Worm (Caenorhabditis elegans) whole organism, L1 larva: Measurements from ENCODE around the gene R02D1.2.

Source experiments
- blmp-1 ChIP-seq: fragments of 150-350 bp; optimal IDR thresholded peaks from 2 replicates; lab custom pipeline; 2014; ENCODE audit warnings: missing biosample characterization, missing genetic modification characterization
- ceh-8 ChIP-seq: fragments of 200-800 bp; sonication (Bioruptor generic); optimal IDR thresholded peaks from 2 replicates; lab custom pipeline; 2018; ENCODE audit warnings: mild to moderate bottlenecking, missing genetic modification characterization, moderate library complexity, missing compliant biosample characterization
- ceh-82 ChIP-seq, 3 experiments: fragments of 150-350 bp in 1 of 3; sonication (generic microtip) in 2 of 3; optimal IDR thresholded peaks; 2 replicates each; lab custom pipeline; 2014 to 2017; ENCODE audit warnings: missing biosample characterization in 3 of 3, missing genetic modification characterization in 3 of 3
- ceh-88 ChIP-seq: fragments of 200-800 bp; sonication (Bioruptor generic); IDR thresholded peaks from 2 replicates; pipeline ENCODE4 v1.3.6; 2022; ENCODE audit warnings: missing genetic modification characterization, missing compliant biosample characterization
- ces-1 ChIP-seq: fragments of 150-350 bp; optimal IDR thresholded peaks from 2 replicates; lab custom pipeline; 2014; ENCODE audit warnings: missing biosample characterization, missing genetic modification reagents, missing genetic modification characterization
- dsc-1 ChIP-seq: sonication (generic microtip); optimal IDR thresholded peaks from 2 replicates; lab custom pipeline; 2016; ENCODE audit warnings: mild to moderate bottlenecking, missing genetic modification characterization, missing compliant biosample characterization
- efl-1 ChIP-seq, 4 experiments: fragments of 150-350 bp; optimal IDR thresholded peaks in 3 of 4; peaks in 1 of 4; 1 replicate in 1 of 4; 2 replicates in 3 of 4; lab custom pipeline; 2014; ENCODE audit warnings: missing biosample characterization in 2 of 4, missing genetic modification characterization in 2 of 4, missing genetic modification reagents in 2 of 4
- egl-13 ChIP-seq: sonication (generic microtip); optimal IDR thresholded peaks from 2 replicates; lab custom pipeline; 2016; ENCODE audit warnings: missing genotype, missing genetic modification reagents, missing genetic modification characterization, missing compliant biosample characterization
- fkh-10 ChIP-seq: sonication (generic microtip); optimal IDR thresholded peaks from 2 replicates; lab custom pipeline; 2017; ENCODE audit warnings: missing biosample characterization, missing genetic modification reagents, missing genetic modification characterization
- fos-1 ChIP-seq: fragments of 150-350 bp; optimal IDR thresholded peaks from 2 replicates; lab custom pipeline; 2014; ENCODE audit warnings: missing biosample characterization, missing genetic modification characterization
- grh-1 ChIP-seq: fragments of 200-800 bp; sonication (Bioruptor generic); IDR thresholded peaks from 2 replicates; pipeline ENCODE4 v1.3.6; 2022; ENCODE audit warnings: missing genetic modification reagents, missing genetic modification characterization, missing compliant biosample characterization
- hlh-17 ChIP-seq: fragments of 200-800 bp; sonication (Bioruptor generic); optimal IDR thresholded peaks from 2 replicates; lab custom pipeline; 2018; ENCODE audit warnings: missing genetic modification characterization, mild to moderate bottlenecking, missing compliant biosample characterization, moderate library complexity, borderline replicate concordance
- irx-1 ChIP-seq: sonication (generic microtip); optimal IDR thresholded peaks from 2 replicates; lab custom pipeline; 2016; ENCODE audit warnings: missing genetic modification characterization, missing compliant biosample characterization
- isw-1 ChIP-seq: fragments of 200-800 bp; sonication (Bioruptor generic); IDR thresholded peaks from 2 replicates; pipeline ENCODE4 v1.3.6; 2022; ENCODE audit warnings: missing genetic modification characterization, missing compliant biosample characterization
- lin-14 ChIP-seq: fragments of 200-800 bp; sonication (Bioruptor generic); optimal IDR thresholded peaks from 2 replicates; lab custom pipeline; 2018; ENCODE audit warnings: mild to moderate bottlenecking, missing genetic modification characterization, moderate library complexity, missing compliant biosample characterization
- lin-15B ChIP-seq: fragments of 150-350 bp; sonication (generic microtip); optimal IDR thresholded peaks from 3 replicates; lab custom pipeline; 2014; ENCODE audit warnings: missing biosample characterization, missing genetic modification characterization
- lin-35 ChIP-seq, 2 experiments: fragments of 150-350 bp; optimal IDR thresholded peaks; 2 replicates each; lab custom pipeline; 2014; ENCODE audit warnings: missing biosample characterization in 2 of 2, missing genetic modification characterization in 2 of 2, missing genetic modification reagents in 2 of 2
- lir-3 ChIP-seq: sonication (generic microtip); optimal IDR thresholded peaks from 2 replicates; lab custom pipeline; 2016; ENCODE audit warnings: mild to moderate bottlenecking, missing genetic modification characterization, moderate library complexity, missing compliant biosample characterization; ENCODE audit not compliant: poor library complexity
- lsy-2 ChIP-seq, 2 experiments: fragments of 150-350 bp; optimal IDR thresholded peaks; 2 replicates each; lab custom pipeline; 2014; ENCODE audit warnings: missing biosample characterization in 2 of 2, missing genetic modification characterization in 2 of 2
- mep-1 ChIP-seq: fragments of 150-350 bp; optimal IDR thresholded peaks from 2 replicates; lab custom pipeline; 2014; ENCODE audit warnings: missing biosample characterization, missing genetic modification characterization
- nhr-19 ChIP-seq: fragments of 200-800 bp; sonication (Bioruptor generic); conservative IDR thresholded peaks from 2 replicates; pipeline ENCODE4 v1.3.6; 2022; ENCODE audit warnings: missing genetic modification characterization, missing compliant biosample characterization
- nhr-28 ChIP-seq: fragments of 150-350 bp; optimal IDR thresholded peaks from 2 replicates; lab custom pipeline; 2014; ENCODE audit warnings: missing biosample characterization, missing genetic modification characterization
- nhr-47 ChIP-seq: sonication (generic microtip); optimal IDR thresholded peaks from 2 replicates; lab custom pipeline; 2016; ENCODE audit warnings: mild to moderate bottlenecking, missing genetic modification characterization, moderate library complexity, missing compliant biosample characterization
- nhr-71 ChIP-seq: sonication (generic microtip); optimal IDR thresholded peaks from 2 replicates; lab custom pipeline; 2016; ENCODE audit warnings: mild to moderate bottlenecking, missing genetic modification characterization, moderate library complexity, missing compliant biosample characterization
- nhr-77 ChIP-seq: fragments of 150-350 bp; optimal IDR thresholded peaks from 2 replicates; lab custom pipeline; 2014; ENCODE audit warnings: missing biosample characterization, missing genetic modification characterization
- pag-3 ChIP-seq: sonication (generic microtip); optimal IDR thresholded peaks from 2 replicates; lab custom pipeline; 2017; ENCODE audit warnings: missing genetic modification characterization, mild to moderate bottlenecking, missing compliant biosample characterization, antibody characterized with exemption, borderline replicate concordance; ENCODE audit not compliant: insufficient read depth
- pqm-1 ChIP-seq: sonication (generic microtip); optimal IDR thresholded peaks from 3 replicates; lab custom pipeline; 2017; ENCODE audit warnings: missing biosample characterization, missing genetic modification characterization
- rnt-1 ChIP-seq: sonication (generic microtip); optimal IDR thresholded peaks from 2 replicates; lab custom pipeline; 2016; ENCODE audit warnings: mild to moderate bottlenecking, missing genetic modification characterization, moderate library complexity, missing compliant biosample characterization
- skn-1 ChIP-seq: fragments of 150-350 bp; optimal IDR thresholded peaks from 2 replicates; lab custom pipeline; 2014; ENCODE audit warnings: missing biosample characterization, missing genetic modification characterization
- sox-4 ChIP-seq: sonication (generic microtip); optimal IDR thresholded peaks from 2 replicates; lab custom pipeline; 2016; ENCODE audit warnings: missing genetic modification characterization, missing compliant biosample characterization
- sptf-1 ChIP-seq: fragments of 150-350 bp; optimal IDR thresholded peaks from 2 replicates; lab custom pipeline; 2014; ENCODE audit warnings: missing biosample characterization, missing genetic modification characterization
- sup-37 ChIP-seq: fragments of 200-800 bp; sonication (Bioruptor generic); optimal IDR thresholded peaks from 2 replicates; lab custom pipeline; 2018; ENCODE audit warnings: mild to moderate bottlenecking, missing genetic modification characterization, missing compliant biosample characterization
- tbx-2 ChIP-seq: sonication (generic microtip); optimal IDR thresholded peaks from 2 replicates; lab custom pipeline; 2016; ENCODE audit warnings: missing genetic modification characterization, missing compliant biosample characterization
- unc-62 ChIP-seq: fragments of 150-350 bp; optimal IDR thresholded peaks from 2 replicates; lab custom pipeline; 2014; ENCODE audit warnings: missing biosample characterization, missing genetic modification reagents, missing genetic modification characterization
- unc-86 ChIP-seq: sonication (generic microtip); optimal IDR thresholded peaks from 2 replicates; lab custom pipeline; 2016; ENCODE audit warnings: missing genetic modification characterization, missing compliant biosample characterization
- zag-1 ChIP-seq: fragments of 150-350 bp; optimal IDR thresholded peaks from 2 replicates; lab custom pipeline; 2014; ENCODE audit warnings: missing biosample characterization, missing genetic modification characterization
- ztf-4 ChIP-seq: fragments of 150-350 bp; optimal IDR thresholded peaks from 2 replicates; lab custom pipeline; 2014; ENCODE audit warnings: missing biosample characterization, missing genetic modification characterization

The R02D1.2 gene

ce11 chrV:4366440-4366839, 43.8 kb upstream of the R02D1.2 start, which contains the start of gene F32D1.11:
F32D1.11 (minus strand) TSS chrV:4366540.
- TF ChIP-seq efl-1 (optimal IDR thresholded peaks at IDR 0.05; lab: Kevin White, UChicago) (no peak), efl-1 (GFP tag; optimal IDR thresholded peaks at IDR 0.05 in 1 of 2; lab: Kevin White, UChicago) (peak in 1 of 2 experiments; percentile 26), pag-3 (tag; lab: Kevin White, UChicago) (no peak)

- TF ChIP-seq unc-62: no peak
- no peak for TF ChIP-seq sup-37
- no peak for TF ChIP-seq fkh-10 (GFP tag; lab: Kevin White, UChicago)
- no peak for TF ChIP-seq grh-1 (GFP tag; lab: Robert Waterston, UW)
- TF ChIP-seq zag-1 (tag; lab: Kevin White, UChicago): no peak
- TF ChIP-seq ceh-88 (GFP tag; lab: Robert Waterston, UW): no peak
- TF ChIP-seq lin-14 (GFP tag; lab: Kevin White, UChicago): no peak
- TF ChIP-seq lin-35 (GFP tag; optimal IDR thresholded peaks at IDR 0.05; lab: Kevin White, UChicago): no peak
- no peak for TF ChIP-seq sptf-1 (tag; lab: Kevin White, UChicago)
- no peak for TF ChIP-seq isw-1 (GFP tag; lab: Robert Waterston, UW)
- TF ChIP-seq pqm-1 (tag; lab: Kevin White, UChicago): no peak
- no peak for TF ChIP-seq efl-1 (optimal IDR thresholded peaks at IDR 0.05; lab: Kevin White, UChicago)
- TF ChIP-seq efl-1 (GFP tag; optimal IDR thresholded peaks at IDR 0.05 in 1 of 2; lab: Kevin White, UChicago): no peak
- TF ChIP-seq sox-4 (tag; lab: Kevin White, UChicago): no peak
- TF ChIP-seq hlh-17 (GFP tag; lab: Kevin White, UChicago): no peak
- TF ChIP-seq nhr-28 (tag; lab: Kevin White, UChicago): no peak
- no peak for TF ChIP-seq lin-15B (tag; lab: Kevin White, UChicago)
Measured at ce11 chrV:4364517-4364916, 41.9 kb upstream of the R02D1.2 start, which contains the start of gene grl-13. grl-13 (minus strand) TSS chrV:4364617.

- TF ChIP-seq blmp-1 (tag; lab: Kevin White, UChicago): peak; percentile 12
- TF ChIP-seq ztf-4 (tag; lab: Kevin White, UChicago): no peak
Measured at ce11 chrV:4361505-4361904, 38.9 kb upstream of the R02D1.2 start, which contains the start of gene F32D1.3. F32D1.3 (minus strand) TSS chrV:4361569.

- TF ChIP-seq sup-37 (no peak), grh-1 (GFP tag; lab: Robert Waterston, UW) (no peak), egl-13 (tag; lab: Kevin White, UChicago) (no peak), lin-14 (GFP tag; lab: Kevin White, UChicago) (peak; percentile 46), nhr-19 (GFP tag; lab: Robert Waterston, UW) (no peak), skn-1 (tag; lab: Kevin White, UChicago) (no peak), isw-1 (GFP tag; lab: Robert Waterston, UW) (no peak), nhr-77 (tag; lab: Kevin White, UChicago) (no peak), fos-1 (tag; lab: Kevin White, UChicago) (no peak)
Measured at ce11 chrV:4360018-4360417, 37.4 kb upstream of the R02D1.2 start.

ce11 chrV:4359127-4359526, 36.5 kb upstream of the R02D1.2 start:
- TF ChIP-seq lin-15B (tag; lab: Kevin White, UChicago) (no peak), dsc-1 (tag; lab: Kevin White, UChicago) (peak; percentile 74), lin-14 (GFP tag; lab: Kevin White, UChicago) (peak; percentile 37)
- TF ChIP-seq, all 84 proteins: peak for 2

- TF ChIP-seq lir-3 (tag; lab: Kevin White, UChicago) (no peak), nhr-47 (peak; percentile 22), rnt-1 (tag; lab: Kevin White, UChicago) (peak; percentile 6), irx-1 (peak; percentile 21), ceh-8 (peak; percentile 49), skn-1 (tag; lab: Kevin White, UChicago) (peak; percentile 38), blmp-1 (tag; lab: Kevin White, UChicago) (peak; percentile 93), tbx-2 (tag; lab: Kevin White, UChicago) (peak; percentile 64), sptf-1 (tag; lab: Kevin White, UChicago) (no peak), ceh-82 (tag; optimal IDR thresholded peaks at IDR 0.05; lab: Kevin White, UChicago) (peak in 2 of 3 experiments; percentile 15 to 56), ces-1 (GFP tag; lab: Kevin White, UChicago) (peak; percentile 36), unc-86 (tag; lab: Kevin White, UChicago) (no peak), lsy-2 (tag; optimal IDR thresholded peaks at IDR 0.05; lab: Kevin White, UChicago) (peak in 1 of 2 experiments; percentile 36), mep-1 (tag; lab: Kevin White, UChicago) (peak; percentile 7), nhr-71 (tag; lab: Kevin White, UChicago) (peak; percentile 46), lin-14 (GFP tag; lab: Kevin White, UChicago) (peak; percentile 80)
Measured at ce11 chrV:4357369-4357768, 34.8 kb upstream of the R02D1.2 start.
